Fruit fly (Drosophila melanogaster) whole organism, embryonic: ENCODE measurements around the gene Drice.

Experiments
- Antp ChIP-seq: fragments of 200-800 bp; sonication (Bioruptor generic); optimal IDR thresholded peaks from 3 replicates; lab custom pipeline; 2016; ENCODE audit warnings: missing biosample characterization, missing genetic modification characterization
- Asciz ChIP-seq: fragments of 200-800 bp; sonication (Bioruptor generic); optimal IDR thresholded peaks from 2 replicates; lab custom pipeline; 2017; ENCODE audit warnings: missing biosample characterization, mild to moderate bottlenecking, missing genetic modification characterization, missing genetic modification reagents
- Atf6 ChIP-seq: fragments of 200-800 bp; sonication (Bioruptor generic); IDR thresholded peaks from 2 replicates; pipeline ENCODE4 v1.3.6; 2022; ENCODE audit warnings: missing biosample characterization, missing genetic modification characterization
- Awh ChIP-seq: fragments of 200-800 bp; sonication (Bioruptor generic); IDR thresholded peaks from 2 replicates; pipeline ENCODE4, ENCODE4 v1.3.6; 2022; ENCODE audit warnings: missing biosample characterization, missing genetic modification characterization
- B-H2 ChIP-seq: fragments of 200-800 bp; sonication (Bioruptor generic); optimal IDR thresholded peaks from 2 replicates; lab custom pipeline; 2018; ENCODE audit warnings: missing biosample characterization, mild to moderate bottlenecking, missing genetic modification characterization
- Bgb ChIP-seq: fragments of 200-800 bp; sonication (Bioruptor generic); IDR thresholded peaks from 2 replicates; pipeline ENCODE4 v1.3.6; 2022; ENCODE audit warnings: missing biosample characterization, missing genetic modification characterization; ENCODE audit not compliant: partially characterized antibody
- BtbVII ChIP-seq: fragments of 200-800 bp; sonication (Bioruptor generic); optimal IDR thresholded peaks from 3 replicates; lab custom pipeline; 2017; ENCODE audit warnings: missing biosample characterization, mild to moderate bottlenecking, missing genetic modification characterization
- CG10209 ChIP-seq: fragments of 200-800 bp; sonication (Bioruptor generic); optimal IDR thresholded peaks from 3 replicates; lab custom pipeline; 2017; ENCODE audit warnings: missing biosample characterization, mild to moderate bottlenecking, missing genetic modification characterization, missing genetic modification reagents
- CG11504 ChIP-seq: fragments of 200-800 bp; sonication (Bioruptor generic); optimal IDR thresholded peaks from 3 replicates; lab custom pipeline; 2019; ENCODE audit warnings: missing biosample characterization, mild to moderate bottlenecking, missing genetic modification characterization, moderate library complexity
- CG13894 ChIP-seq: fragments of 200-800 bp; sonication (Bioruptor generic); optimal IDR thresholded peaks from 3 replicates; lab custom pipeline; 2018; ENCODE audit warnings: missing biosample characterization, mild to moderate bottlenecking, missing genetic modification characterization, moderate library complexity
- CG17802 ChIP-seq: fragments of 200-800 bp; sonication (Bioruptor generic); optimal IDR thresholded peaks from 2 replicates; lab custom pipeline; 2018; ENCODE audit warnings: missing biosample characterization, mild to moderate bottlenecking, missing genetic modification characterization, moderate library complexity
- CG18599 ChIP-seq: fragments of 200-800 bp; sonication (Bioruptor generic); optimal IDR thresholded peaks from 3 replicates; lab custom pipeline; 2017; ENCODE audit warnings: missing biosample characterization, missing genetic modification characterization, mild to moderate bottlenecking, moderate library complexity, missing genetic modification reagents
- CG30020 ChIP-seq: fragments of 200-800 bp; optimal IDR thresholded peaks from 2 replicates; lab custom pipeline; 2019; ENCODE audit warnings: missing biosample characterization, mild to moderate bottlenecking, missing genetic modification characterization, moderate library complexity
- CG30403 ChIP-seq: fragments of 200-800 bp; sonication (Bioruptor generic); optimal IDR thresholded peaks from 3 replicates; lab custom pipeline; 2016; ENCODE audit warnings: missing biosample characterization, missing genetic modification characterization
- CG4730 ChIP-seq: fragments of 200-800 bp; sonication (Bioruptor generic); IDR thresholded peaks from 2 replicates; pipeline ENCODE4 v1.3.6; 2022; ENCODE audit warnings: missing biosample characterization, missing genetic modification characterization
- CG6272 ChIP-seq: fragments of 200-800 bp; sonication (Bioruptor generic); IDR thresholded peaks from 2 replicates; pipeline ENCODE4 v1.3.6; 2022; ENCODE audit warnings: missing biosample characterization, missing genetic modification characterization
- CG7839 ChIP-seq: fragments of 200-800 bp; sonication (Bioruptor generic); optimal IDR thresholded peaks from 3 replicates; lab custom pipeline; 2018; ENCODE audit warnings: missing biosample characterization, mild to moderate bottlenecking, missing genetic modification characterization, moderate library complexity
- CG8089 ChIP-seq: fragments of 200-800 bp; sonication (Bioruptor generic); optimal IDR thresholded peaks from 3 replicates; lab custom pipeline; 2016; ENCODE audit warnings: missing biosample characterization, missing genetic modification characterization
- CG9797 ChIP-seq: fragments of 200-800 bp; sonication (Bioruptor generic); optimal IDR thresholded peaks from 3 replicates; lab custom pipeline; 2018; ENCODE audit warnings: missing biosample characterization, mild to moderate bottlenecking, missing genetic modification characterization
- Dbx ChIP-seq: fragments of 200-800 bp; sonication (Bioruptor generic); IDR thresholded peaks from 3 replicates; pipeline ENCODE4 v1.3.6; 2022; ENCODE audit warnings: missing biosample characterization, missing genetic modification characterization
- Drgx ChIP-seq: fragments of 200-800 bp; sonication (Bioruptor generic); IDR thresholded peaks from 2 replicates; pipeline ENCODE4 v1.3.6; 2022; ENCODE audit warnings: missing biosample characterization, missing genetic modification characterization
- Gsc ChIP-seq: fragments of 200-800 bp; sonication (Bioruptor generic); IDR thresholded peaks from 2 replicates; pipeline ENCODE4 v1.3.6; 2022; ENCODE audit warnings: missing biosample characterization, missing genetic modification characterization
- Hmr ChIP-seq: fragments of 200-800 bp; sonication (Bioruptor generic); optimal IDR thresholded peaks from 3 replicates; lab custom pipeline; 2017; ENCODE audit warnings: mild to moderate bottlenecking, missing biosample characterization, missing genetic modification reagents, missing genetic modification characterization
- Hr51 ChIP-seq, 2 experiments: fragments of 200-800 bp; sonication (Bioruptor generic); optimal IDR thresholded peaks; 2 replicates in 1 of 2; 3 replicates in 1 of 2; lab custom pipeline; 2016 to 2018; ENCODE audit warnings: missing biosample characterization in 2 of 2, missing genetic modification characterization in 2 of 2, mild to moderate bottlenecking in 1 of 2, moderate library complexity in 1 of 2
- MTF-1 ChIP-seq: fragments of 200-800 bp; sonication (Bioruptor generic); optimal IDR thresholded peaks from 2 replicates; lab custom pipeline; 2018; ENCODE audit warnings: missing biosample characterization, mild to moderate bottlenecking, missing genetic modification characterization, borderline replicate concordance
- Med ChIP-seq: fragments of 200-800 bp; sonication (Bioruptor generic); peaks from one replicate; lab custom pipeline; 2016; ENCODE audit warnings: missing biosample characterization, missing genetic modification characterization, mild to moderate bottlenecking, inconsistent platforms, moderate library complexity
- Oli ChIP-seq: fragments of 200-800 bp; sonication (Bioruptor generic); optimal IDR thresholded peaks from 2 replicates; lab custom pipeline; 2018; ENCODE audit warnings: missing biosample characterization, mild to moderate bottlenecking, missing genetic modification characterization, moderate library complexity
- Scr ChIP-seq: fragments of 200-800 bp; sonication (Bioruptor generic); IDR thresholded peaks from 2 replicates; pipeline ENCODE4 v1.3.6; 2022; ENCODE audit warnings: missing biosample characterization, missing genetic modification characterization; ENCODE audit not compliant: partially characterized antibody
- Sox102F ChIP-seq: fragments of 200-800 bp; sonication (Bioruptor generic); optimal IDR thresholded peaks from 2 replicates; lab custom pipeline; 2018; ENCODE audit warnings: missing biosample characterization, mild to moderate bottlenecking, missing genetic modification characterization, moderate library complexity
- Sry-β ChIP-seq: fragments of 200-800 bp; sonication (Bioruptor generic); optimal IDR thresholded peaks from 2 replicates; lab custom pipeline; 2018; ENCODE audit warnings: missing biosample characterization, mild to moderate bottlenecking, missing genetic modification characterization, moderate library complexity
- Ssrp ChIP-seq: fragments of 200-800 bp; sonication (Bioruptor generic); optimal IDR thresholded peaks from 2 replicates; lab custom pipeline; 2018; ENCODE audit warnings: missing biosample characterization, mild to moderate bottlenecking, missing genetic modification characterization, moderate library complexity
- chif ChIP-seq, 2 experiments: fragments of 200-800 bp; sonication (Bioruptor generic); optimal IDR thresholded peaks; 3 replicates each; lab custom pipeline; 2016; ENCODE audit warnings: missing biosample characterization in 2 of 2, missing genetic modification characterization in 2 of 2
- ci ChIP-seq: fragments of 200-800 bp; sonication (Bioruptor generic); IDR thresholded peaks from 3 replicates; pipeline ENCODE4 v1.3.6; 2022; ENCODE audit warnings: missing biosample characterization, missing genetic modification characterization
- eyg ChIP-seq: fragments of 200-800 bp; sonication (Bioruptor generic); optimal IDR thresholded peaks from 3 replicates; lab custom pipeline; 2016; ENCODE audit warnings: missing biosample characterization, missing genetic modification characterization
- gem ChIP-seq: fragments of 200-800 bp; sonication (Bioruptor generic); optimal IDR thresholded peaks from 2 replicates; lab custom pipeline; 2019; ENCODE audit warnings: missing biosample characterization, mild to moderate bottlenecking, missing genetic modification characterization, moderate library complexity
- gt ChIP-seq: fragments of 200-800 bp; sonication (Bioruptor generic); IDR thresholded peaks from 2 replicates; pipeline ENCODE4 v1.3.6; 2022; ENCODE audit warnings: missing biosample characterization, missing genetic modification characterization
- ham ChIP-seq: fragments of 200-800 bp; sonication (Bioruptor generic); IDR thresholded peaks from 2 replicates; pipeline ENCODE4 v1.3.6; 2022; ENCODE audit warnings: missing biosample characterization, missing genetic modification characterization
- kay ChIP-seq: fragments of 200-800 bp; sonication (Bioruptor generic); optimal IDR thresholded peaks from 2 replicates; lab custom pipeline; 2016; ENCODE audit warnings: missing biosample characterization, missing genetic modification characterization
- lab ChIP-seq: fragments of 200-800 bp; sonication (Bioruptor generic); optimal IDR thresholded peaks from 3 replicates; lab custom pipeline; 2017; ENCODE audit warnings: missing biosample characterization, missing genetic modification characterization, mild to moderate bottlenecking, moderate library complexity, missing genetic modification reagents
- mirr ChIP-seq: fragments of 200-800 bp; sonication (Bioruptor generic); optimal IDR thresholded peaks from 3 replicates; lab custom pipeline; 2018; ENCODE audit warnings: missing biosample characterization, mild to moderate bottlenecking, missing genetic modification characterization
- otp ChIP-seq: fragments of 200-800 bp; sonication (Bioruptor generic); IDR thresholded peaks from 3 replicates; pipeline ENCODE4, ENCODE4 v1.3.6; 2022; ENCODE audit warnings: missing biosample characterization, missing genetic modification characterization
- ro ChIP-seq: fragments of 200-800 bp; sonication (Bioruptor generic); IDR thresholded peaks from 2 replicates; pipeline ENCODE4 v1.3.6; 2022; ENCODE audit warnings: missing biosample characterization, missing genetic modification characterization
- row ChIP-seq: fragments of 200-800 bp; sonication (Bioruptor generic); IDR thresholded peaks from 3 replicates; pipeline ENCODE4 v1.3.6; 2022; ENCODE audit warnings: missing biosample characterization, missing genetic modification characterization
- sens ChIP-seq: fragments of 200-800 bp; sonication (Bioruptor generic); peaks from one replicate; lab custom pipeline; 2016; ENCODE audit warnings: missing biosample characterization, missing genetic modification characterization
- unpg ChIP-seq: fragments of 200-800 bp; sonication (Bioruptor generic); optimal IDR thresholded peaks from 3 replicates; lab custom pipeline; 2018; ENCODE audit warnings: missing biosample characterization, mild to moderate bottlenecking, missing genetic modification characterization, moderate library complexity

Drice gene

dm6 chr3R:29757226-29757625, 42.2 kb upstream of the Drice start (continued):
- TF ChIP-seq CG11504 (tag; lab: Kevin White, UChicago) (peak; percentile 27), CG10209 (GFP tag; lab: Kevin White, UChicago) (no peak), gt (GFP tag; lab: Robert Waterston, UW) (no peak), Awh (GFP tag; lab: Robert Waterston, UW) (no peak), CG9797 (GFP tag; lab: Kevin White, UChicago) (no peak), ham (no peak), BtbVII (GFP tag; lab: Kevin White, UChicago) (peak; percentile 15), Atf6 (GFP tag; lab: Robert Waterston, UW) (no peak), Hmr (GFP tag; lab: Kevin White, UChicago) (peak; percentile 7), Bgb (GFP tag; lab: Robert Waterston, UW) (0 out of 2 replicates have a peak, but pooled peaks have one; percentile 13), otp (GFP tag; lab: Robert Waterston, UW) (0 out of 3 replicates have a peak, but pooled peaks have one; percentile 19), ro (no peak), Gsc (no peak), Antp (no peak), kay (GFP tag; lab: Kevin White, UChicago) (peak; percentile 11), CG18599 (GFP tag; lab: Kevin White, UChicago) (peak; percentile 27), CG4730 (GFP tag; lab: Robert Waterston, UW) (no peak), eyg (GFP tag; lab: Kevin White, UChicago) (no peak), CG6272 (GFP tag; lab: Robert Waterston, UW) (no peak), Med (GFP tag; lab: Kevin White, UChicago) (peak; percentile 89), B-H2 (GFP tag; lab: Kevin White, UChicago) (no peak), lab (GFP tag; lab: Kevin White, UChicago) (peak; percentile 53), mirr (GFP tag; lab: Kevin White, UChicago) (peak; percentile 59), CG17802 (tag; lab: Kevin White, UChicago) (peak; percentile 0), chif (GFP tag; optimal IDR thresholded peaks at IDR 0.05; lab: Kevin White, UChicago) (no peak), CG30020 (tag; lab: Kevin White, UChicago) (no peak), MTF-1 (GFP tag; lab: Kevin White, UChicago) (peak; percentile 32), sens (GFP tag; lab: Kevin White, UChicago) (peak; percentile 73), ci (GFP tag; lab: Robert Waterston, UW) (peak; percentile 69; the same call in 2 of the 3 replicates), Dbx (GFP tag; lab: Robert Waterston, UW) (0 out of 3 replicates have a peak, but pooled peaks have one; percentile 40), Scr (GFP tag; lab: Robert Waterston, UW) (no peak), CG8089 (GFP tag; lab: Kevin White, UChicago) (peak; percentile 19)
- TF ChIP-seq, all 482 proteins: peak for 81

- no peak for TF ChIP-seq CG30403 (GFP tag; lab: Kevin White, UChicago)
- peak; percentile 3 for TF ChIP-seq unpg
- TF ChIP-seq Drgx (GFP tag; lab: Robert Waterston, UW), result peak; percentile 25; the same call in 1 of the 2 replicates
- TF ChIP-seq Hr51 (GFP tag; optimal IDR thresholded peaks at IDR 0.05; lab: Kevin White, UChicago), result peak in 1 of 2 experiments; percentile 6
- TF ChIP-seq row (GFP tag; lab: Robert Waterston, UW), result peak; percentile 29; the same call in 1 of the 3 replicates
- TF ChIP-seq CG13894 (tag; lab: Kevin White, UChicago), result no peak
- peak; percentile 3 for TF ChIP-seq Sox102F
- TF ChIP-seq Ssrp, result peak; percentile 2
- TF ChIP-seq Sry-β (GFP tag; lab: Kevin White, UChicago), result peak; percentile 44
- peak; percentile 5 for TF ChIP-seq CG7839 (tag; lab: Kevin White, UChicago)
- peak; percentile 35 for TF ChIP-seq gem (tag; lab: Kevin White, UChicago)
- no peak for TF ChIP-seq Asciz (GFP tag; lab: Kevin White, UChicago)
- TF ChIP-seq Oli (tag; lab: Kevin White, UChicago), result peak; percentile 21
- peak; percentile 44 for TF ChIP-seq sens (GFP tag; lab: Kevin White, UChicago)
Measured at dm6 chr3R:29757681-29758080, 41.8 kb upstream of the Drice start.
